Fruit fly (Drosophila melanogaster): ENCODE results near the gene CG43673.

The CG43673 gene

dm6 chrX:15803764-15804563 lies 25.0 kb downstream of the CG43673 start, which contains the start of the genes PGRP-LE and sd (continued):
- TF ChIP-seq pzg (GFP tag; optimal IDR thresholded peaks at IDR 0.05) (peak; percentile 16), CG4424 (GFP tag; optimal IDR thresholded peaks at IDR 0.05) (no peak), CG14050 (GFP tag; IDR thresholded peaks at IDR 0.05) (no peak), CG2129 (GFP tag; IDR thresholded peaks at IDR 0.05; ENCODE audit: partially characterized antibody) (no peak), cwo (GFP tag; optimal IDR thresholded peaks at IDR 0.05) (no peak), MTF-1 (GFP tag; optimal IDR thresholded peaks at IDR 0.05; ENCODE audit: borderline replicate concordance) (no peak), TFAM (GFP tag; optimal IDR thresholded peaks at IDR 0.05) (no peak), bbx (GFP tag; IDR thresholded peaks at IDR 0.05; ENCODE audit: partially characterized antibody) (no peak), Eip74EF (GFP tag; optimal IDR thresholded peaks at IDR 0.05) (peak in 1 of 2 experiments; percentile 14), Dbx (GFP tag; IDR thresholded peaks at IDR 0.05) (no peak), bowl (GFP tag; IDR thresholded peaks at IDR 0.05) (no peak), en (GFP tag; optimal IDR thresholded peaks at IDR 0.05) (no peak), CG8089 (GFP tag; optimal IDR thresholded peaks at IDR 0.05) (no peak), NfI (GFP tag; optimal IDR thresholded peaks at IDR 0.05) (no peak), CG15601 (tag; optimal IDR thresholded peaks at IDR 0.05) (no peak), nerfin-1 (tag; optimal IDR thresholded peaks at IDR 0.05) (no peak), CG5180 (GFP tag; optimal IDR thresholded peaks at IDR 0.05) (no peak), Lpt (GFP tag; optimal IDR thresholded peaks at IDR 0.05) (no peak), da (GFP tag; optimal IDR thresholded peaks at IDR 0.05) (no peak), CG2120 (GFP tag; optimal IDR thresholded peaks at IDR 0.05) (peak; percentile 16), crp (GFP tag; optimal IDR thresholded peaks at IDR 0.05) (peak in 1 of 2 experiments; percentile 82), dati (GFP tag; IDR thresholded peaks at IDR 0.05) (no peak), Sry-δ (GFP tag; optimal IDR thresholded peaks at IDR 0.05) (no peak), dmrt99B (tag; optimal IDR thresholded peaks at IDR 0.05) (no peak), Drgx (GFP tag; IDR thresholded peaks at IDR 0.05) (no peak), Bgb (GFP tag; IDR thresholded peaks at IDR 0.05; ENCODE audit: partially characterized antibody) (no peak), CG17359 (tag; optimal IDR thresholded peaks at IDR 0.05) (no peak), gro (GFP tag; optimal IDR thresholded peaks at IDR 0.05) (no peak), pan (optimal IDR thresholded peaks at IDR 0.05) (no peak), pan (GFP tag; optimal IDR thresholded peaks at IDR 0.05 in 1 of 2, IDR thresholded peaks at IDR 0.05 in 1 of 2) (no peak), Meics (GFP tag; optimal IDR thresholded peaks at IDR 0.05) (no peak), yki (optimal IDR thresholded peaks at IDR 0.05) (peak; percentile 60), Doc3 (GFP tag; IDR thresholded peaks at IDR 0.05; ENCODE audit: partially characterized antibody) (0 out of 3 replicates have a peak, but pooled peaks have one; percentile 11), eyg (GFP tag; optimal IDR thresholded peaks at IDR 0.05) (no peak), trh (GFP tag; optimal IDR thresholded peaks at IDR 0.05) (no peak), CG12236 (GFP tag; optimal IDR thresholded peaks at IDR 0.05) (no peak), vfl (GFP tag; optimal IDR thresholded peaks at IDR 0.05) (no peak), CG8388 (GFP tag; optimal IDR thresholded peaks at IDR 0.05) (no peak), unc-4 (GFP tag; IDR thresholded peaks at IDR 0.05; ENCODE audit: partially characterized antibody) (no peak), Mad (GFP tag; optimal IDR thresholded peaks at IDR 0.05) (no peak), br (optimal IDR thresholded peaks at IDR 0.05) (no peak), scrt (GFP tag; optimal IDR thresholded peaks at IDR 0.05) (no peak), NC2β (GFP tag; optimal IDR thresholded peaks at IDR 0.05) (no peak), exex (tag; optimal IDR thresholded peaks at IDR 0.05) (no peak), Dad (GFP tag; optimal IDR thresholded peaks at IDR 0.05) (no peak), row (GFP tag; IDR thresholded peaks at IDR 0.05) (peak; percentile 32; the same call in 2 of the 3 replicates), stc (GFP tag; IDR thresholded peaks at IDR 0.05) (no peak), CG13894 (tag; optimal IDR thresholded peaks at IDR 0.05) (peak; percentile 11), corto (GFP tag; optimal IDR thresholded peaks at IDR 0.05) (no peak), HmgZ (tag; optimal IDR thresholded peaks at IDR 0.05) (no peak)
